Fruit fly (Drosophila melanogaster): ENCODE measurements around the gene ng1.

ng1 gene

dm6 chrX:3273557-3273956, 31.3 kb downstream of the ng1 start (continued):
- TF ChIP-seq Asciz (GFP tag; optimal IDR thresholded peaks at IDR 0.05) (no peak), D19A (tag; optimal IDR thresholded peaks at IDR 0.05) (no peak), sens (GFP tag) (no peak), so (GFP tag; IDR thresholded peaks at IDR 0.05) (no peak), CG9609 (GFP tag; optimal IDR thresholded peaks at IDR 0.05) (no peak), Pdp1 (GFP tag; optimal IDR thresholded peaks at IDR 0.05) (no peak), slbo (GFP tag; IDR thresholded peaks at IDR 0.05) (peak; percentile 67), CG7928 (GFP tag; optimal IDR thresholded peaks at IDR 0.05) (no peak), Fer1 (GFP tag; optimal IDR thresholded peaks at IDR 0.05) (peak; percentile 67), gro (GFP tag; optimal IDR thresholded peaks at IDR 0.05) (no peak), hth (optimal IDR thresholded peaks at IDR 0.05) (no peak), sd (tag; optimal IDR thresholded peaks at IDR 0.05) (peak; percentile 15), aop (GFP tag; IDR thresholded peaks at IDR 0.05) (no peak), CG1832 (GFP tag; optimal IDR thresholded peaks at IDR 0.05) (no peak), ssp (GFP tag; IDR thresholded peaks at IDR 0.05) (0 out of 2 replicates have a peak, but pooled peaks have one; percentile 7), CG14860 (GFP tag; IDR thresholded peaks at IDR 0.05; ENCODE audit: partially characterized antibody) (no peak), org-1 (GFP tag; optimal IDR thresholded peaks at IDR 0.05) (no peak), CG11504 (tag; optimal IDR thresholded peaks at IDR 0.05) (peak; percentile 37), trem (tag; optimal IDR thresholded peaks at IDR 0.05) (no peak), pho (GFP tag; optimal IDR thresholded peaks at IDR 0.05) (no peak), Aef1 (GFP tag; IDR thresholded peaks at IDR 0.05) (0 out of 3 replicates have a peak, but pooled peaks have one; percentile 19), cad (GFP tag; optimal IDR thresholded peaks at IDR 0.05) (no peak), cwo (GFP tag; optimal IDR thresholded peaks at IDR 0.05) (peak; percentile 45), sisA (GFP tag; IDR thresholded peaks at IDR 0.05) (peak; percentile 50), CG4854 (GFP tag; optimal IDR thresholded peaks at IDR 0.05) (no peak), dysf (GFP tag; IDR thresholded peaks at IDR 0.05) (peak; percentile 67; the same call in 2 of the 3 replicates), ewg (GFP tag; optimal IDR thresholded peaks at IDR 0.05) (no peak), otp (GFP tag; IDR thresholded peaks at IDR 0.05) (no peak), CG14014 (GFP tag; IDR thresholded peaks at IDR 0.05) (peak; percentile 59; the same call in 1 of the 2 replicates), CG4328 (GFP tag; optimal IDR thresholded peaks at IDR 0.05) (no peak), chn (GFP tag; optimal IDR thresholded peaks at IDR 0.05) (no peak), CG32532 (GFP tag; IDR thresholded peaks at IDR 0.05) (peak; percentile 37; the same call in 1 of the 2 replicates), CG6175 (GFP tag; IDR thresholded peaks at IDR 0.05) (no peak), Camta (GFP tag; optimal IDR thresholded peaks at IDR 0.05) (no peak), unc-4 (GFP tag; IDR thresholded peaks at IDR 0.05; ENCODE audit: partially characterized antibody) (no peak), CG13894 (tag; optimal IDR thresholded peaks at IDR 0.05) (peak; percentile 46), nau (GFP tag; optimal IDR thresholded peaks at IDR 0.05) (no peak), ci (GFP tag; IDR thresholded peaks at IDR 0.05) (no peak), CG18599 (GFP tag; optimal IDR thresholded peaks at IDR 0.05) (peak; percentile 71), zfh2 (GFP tag; optimal IDR thresholded peaks at IDR 0.05) (peak; percentile 22), CG42726 (GFP tag; IDR thresholded peaks at IDR 0.05; ENCODE audit: partially characterized antibody) (no peak), E2f1 (GFP tag; IDR thresholded peaks at IDR 0.05) (no peak), croc (GFP tag; conservative IDR thresholded peaks at IDR 0.05) (no peak), chinmo (GFP tag; IDR thresholded peaks at IDR 0.05; ENCODE audit: partially characterized antibody) (no peak), CG11723 (GFP tag; optimal IDR thresholded peaks at IDR 0.05) (no peak), CG15269 (tag; optimal IDR thresholded peaks at IDR 0.05) (peak; percentile 7), knrl (GFP tag; IDR thresholded peaks at IDR 0.05; ENCODE audit: partially characterized antibody) (no peak), Rx (GFP tag; IDR thresholded peaks at IDR 0.05) (no peak), CG18619 (GFP tag; optimal IDR thresholded peaks at IDR 0.05) (no peak), CG12219 (GFP tag; optimal IDR thresholded peaks at IDR 0.05) (no peak), CG13287 (GFP tag; IDR thresholded peaks at IDR 0.05; ENCODE audit: partially characterized antibody) (no peak)

Measured in whole organism, embryonic.